Fruit fly (Drosophila melanogaster) whole organism, prepupa: ENCODE data around the gene CG9029.

Experiments used
- Blimp-1 ChIP-seq: fragments of 200-800 bp; sonication (Bioruptor generic); optimal IDR thresholded peaks from 3 replicates; lab custom pipeline; 2017; ENCODE audit warnings: missing biosample characterization, missing genetic modification characterization, mild to moderate bottlenecking, moderate library complexity, missing genetic modification reagents
- CG10631 ChIP-seq: fragments of 200-800 bp; sonication (Bioruptor generic); optimal IDR thresholded peaks from 2 replicates; lab custom pipeline; 2016; ENCODE audit warnings: missing biosample characterization, missing genetic modification characterization
- CG10669 ChIP-seq: fragments of 200-800 bp; sonication (Bioruptor generic); optimal IDR thresholded peaks from 3 replicates; lab custom pipeline; 2018; ENCODE audit warnings: missing biosample characterization, mild to moderate bottlenecking, missing genetic modification characterization, moderate library complexity
- CG11294 ChIP-seq: fragments of 200-800 bp; sonication (Bioruptor generic); IDR thresholded peaks from 2 replicates; pipeline ENCODE4 v1.3.6; 2022; ENCODE audit warnings: missing biosample characterization, missing genetic modification characterization
- CG11762 ChIP-seq: fragments of 200-800 bp; sonication (Bioruptor generic); optimal IDR thresholded peaks from 3 replicates; lab custom pipeline; 2016; ENCODE audit warnings: missing biosample characterization, missing genetic modification characterization; ENCODE audit not compliant: insufficient read depth
- CG11902 ChIP-seq: fragments of 200-800 bp; sonication (Bioruptor generic); optimal IDR thresholded peaks from 3 replicates; lab custom pipeline; 2016; ENCODE audit warnings: missing biosample characterization, missing genetic modification characterization
- CG15336 ChIP-seq: fragments of 200-800 bp; sonication (Bioruptor generic); IDR thresholded peaks from 2 replicates; pipeline ENCODE4 v1.3.6; 2022; ENCODE audit warnings: missing biosample characterization, missing genetic modification characterization
- CG3032 ChIP-seq: fragments of 200-800 bp; optimal IDR thresholded peaks from 2 replicates; lab custom pipeline; 2019; ENCODE audit warnings: missing biosample characterization, mild to moderate bottlenecking, missing genetic modification characterization, moderate library complexity
- CG32006 ChIP-seq: fragments of 200-800 bp; sonication (Bioruptor generic); optimal IDR thresholded peaks from 3 replicates; lab custom pipeline; 2017; ENCODE audit warnings: missing biosample characterization, mild to moderate bottlenecking, missing genetic modification characterization
- CG34406 ChIP-seq: fragments of 200-800 bp; sonication (Bioruptor generic); optimal IDR thresholded peaks from 3 replicates; lab custom pipeline; 2016; ENCODE audit warnings: missing biosample characterization, missing genetic modification characterization
- CG3919 ChIP-seq: fragments of 200-800 bp; sonication (Bioruptor generic); optimal IDR thresholded peaks from 3 replicates; lab custom pipeline; 2016; ENCODE audit warnings: missing biosample characterization, missing genetic modification characterization
- CG4318 ChIP-seq: fragments of 200-800 bp; sonication (Bioruptor generic); optimal IDR thresholded peaks from 3 replicates; lab custom pipeline; 2017; ENCODE audit warnings: missing biosample characterization, mild to moderate bottlenecking, missing genetic modification characterization
- CG6276 ChIP-seq: fragments of 200-800 bp; sonication (Bioruptor generic); optimal IDR thresholded peaks from 2 replicates; lab custom pipeline; 2017; ENCODE audit warnings: missing biosample characterization, mild to moderate bottlenecking, missing genetic modification characterization
- CG6792 ChIP-seq: fragments of 200-800 bp; sonication (Bioruptor generic); optimal IDR thresholded peaks from 3 replicates; lab custom pipeline; 2016; ENCODE audit warnings: missing biosample characterization, missing genetic modification characterization
- CG6808 ChIP-seq: fragments of 200-800 bp; sonication (Bioruptor generic); optimal IDR thresholded peaks from 3 replicates; lab custom pipeline; 2017; ENCODE audit warnings: missing biosample characterization, missing genetic modification characterization, mild to moderate bottlenecking, moderate library complexity, missing genetic modification reagents
- CG6854 ChIP-seq: fragments of 200-800 bp; sonication (Bioruptor generic); optimal IDR thresholded peaks from 2 replicates; lab custom pipeline; 2017; ENCODE audit warnings: missing biosample characterization, mild to moderate bottlenecking, missing genetic modification characterization
- CG7368 ChIP-seq: fragments of 200-800 bp; sonication (Bioruptor generic); optimal IDR thresholded peaks from 3 replicates; lab custom pipeline; 2016; ENCODE audit warnings: missing biosample characterization, missing genetic modification characterization
- CG8119 ChIP-seq: fragments of 200-800 bp; sonication (Bioruptor generic); IDR thresholded peaks from 3 replicates; pipeline ENCODE4 v1.3.6; 2022; ENCODE audit warnings: missing biosample characterization, missing genetic modification characterization
- Eip75B ChIP-seq: fragments of 200-800 bp; sonication (Bioruptor generic); optimal IDR thresholded peaks from 3 replicates; lab custom pipeline; 2016; ENCODE audit warnings: missing biosample characterization, missing genetic modification characterization
- Eip78C ChIP-seq: fragments of 200-800 bp; sonication (Bioruptor generic); peaks from one replicate; lab custom pipeline; 2016; ENCODE audit warnings: missing biosample characterization, missing genetic modification characterization
- Eip93F ChIP-seq: fragments of 200-800 bp; sonication (Bioruptor generic); optimal IDR thresholded peaks from 2 replicates; lab custom pipeline; 2016; ENCODE audit warnings: missing biosample characterization, mild to moderate bottlenecking, missing genetic modification characterization
- Ets96B ChIP-seq: fragments of 200-800 bp; optimal IDR thresholded peaks from 2 replicates; lab custom pipeline; 2019; ENCODE audit warnings: missing biosample characterization, mild to moderate bottlenecking, missing genetic modification characterization, moderate library complexity
- Hr38 ChIP-seq: sonication (Bioruptor generic); optimal IDR thresholded peaks from 2 replicates; lab custom pipeline; 2016; ENCODE audit warnings: missing biosample characterization, missing genetic modification characterization
- Hr39 ChIP-seq: fragments of 200-800 bp; sonication (Bioruptor generic); optimal IDR thresholded peaks from 2 replicates; lab custom pipeline; 2016; ENCODE audit warnings: missing biosample characterization, missing genetic modification characterization
- Hr4 ChIP-seq: fragments of 200-800 bp; sonication (Bioruptor generic); optimal IDR thresholded peaks from 3 replicates; lab custom pipeline; 2016; ENCODE audit warnings: missing biosample characterization, missing genetic modification characterization
- Lpt ChIP-seq: fragments of 200-800 bp; sonication (Bioruptor generic); optimal IDR thresholded peaks from 3 replicates; lab custom pipeline; 2016; ENCODE audit warnings: missing biosample characterization, missing genetic modification characterization
- Sox102F ChIP-seq: fragments of 200-800 bp; sonication (Bioruptor generic); optimal IDR thresholded peaks from 2 replicates; lab custom pipeline; 2016; ENCODE audit warnings: missing biosample characterization, mild to moderate bottlenecking, missing genetic modification characterization
- Sox14 ChIP-seq: fragments of 200-800 bp; sonication (Bioruptor generic); optimal IDR thresholded peaks from 3 replicates; lab custom pipeline; 2016; ENCODE audit warnings: missing biosample characterization, missing genetic modification characterization
- achi ChIP-seq: fragments of 200-800 bp; sonication (Bioruptor generic); optimal IDR thresholded peaks from 3 replicates; lab custom pipeline; 2016; ENCODE audit warnings: missing biosample characterization, missing genetic modification characterization
- esn ChIP-seq: fragments of 200-800 bp; sonication (Bioruptor generic); optimal IDR thresholded peaks from 2 replicates; lab custom pipeline; 2016; ENCODE audit warnings: missing biosample characterization, mild to moderate bottlenecking, missing genetic modification characterization, moderate library complexity
- fkh ChIP-seq: fragments of 200-800 bp; sonication (Bioruptor generic); optimal IDR thresholded peaks from 3 replicates; lab custom pipeline; 2017; ENCODE audit warnings: missing biosample characterization, mild to moderate bottlenecking, missing genetic modification characterization, moderate library complexity
- net ChIP-seq: fragments of 200-800 bp; sonication (Bioruptor generic); optimal IDR thresholded peaks from 3 replicates; lab custom pipeline; 2016; ENCODE audit warnings: missing biosample characterization, missing genetic modification characterization
- pdm3 ChIP-seq: fragments of 200-800 bp; sonication (Bioruptor generic); optimal IDR thresholded peaks from 3 replicates; lab custom pipeline; 2016; ENCODE audit warnings: missing biosample characterization, missing genetic modification characterization
- salr ChIP-seq, 2 experiments: fragments of 200-800 bp; sonication (Bioruptor generic); optimal IDR thresholded peaks; 3 replicates each; lab custom pipeline; 2016 to 2018; ENCODE audit warnings: missing biosample characterization in 2 of 2, missing genetic modification characterization in 2 of 2, mild to moderate bottlenecking in 1 of 2
- svp ChIP-seq: fragments of 200-800 bp; sonication (Bioruptor generic); peaks from one replicate; lab custom pipeline; 2016; ENCODE audit warnings: missing biosample characterization, missing genetic modification characterization
- topi ChIP-seq: fragments of 200-800 bp; sonication (Bioruptor generic); optimal IDR thresholded peaks from 3 replicates; lab custom pipeline; 2016; ENCODE audit warnings: missing biosample characterization, missing genetic modification characterization

Gene CG9029

DNA sequence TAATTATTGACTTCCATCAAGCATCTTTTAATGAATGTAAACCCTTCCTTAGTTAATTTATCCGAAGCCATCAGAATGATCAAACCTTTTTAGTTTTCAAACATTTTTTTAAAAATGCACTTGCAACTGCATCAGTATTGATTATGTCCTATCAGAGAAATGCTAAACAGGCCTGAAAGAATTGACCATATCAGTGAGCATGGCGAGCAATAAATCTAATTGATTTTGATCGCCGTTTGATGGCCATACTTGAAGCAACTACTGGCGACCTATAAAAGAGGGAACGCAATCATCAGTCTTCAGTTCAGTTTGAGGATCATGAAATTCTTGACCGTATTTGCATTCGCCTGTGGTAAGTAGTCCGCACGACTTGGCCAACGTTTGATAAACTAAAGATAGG, at the start of gene CG9029:
Gene CG9029 (plus strand): TSS at position 301 of the 400 bp plus-strand sequence.
- TF ChIP-seq esn: no peak
- no peak for TF ChIP-seq CG6808 (GFP tag; lab: Kevin White, UChicago)
- no peak for TF ChIP-seq Hr4 (GFP tag; lab: Kevin White, UChicago)
- no peak for TF ChIP-seq CG10669 (GFP tag; lab: Kevin White, UChicago)
- TF ChIP-seq Eip75B (GFP tag; lab: Kevin White, UChicago): no peak
- no peak for TF ChIP-seq CG15336 (GFP tag; lab: Robert Waterston, UW)
- no peak for TF ChIP-seq Lpt (GFP tag; lab: Kevin White, UChicago)
- TF ChIP-seq CG6276 (GFP tag; lab: Kevin White, UChicago): no peak
- no peak for TF ChIP-seq Blimp-1 (GFP tag; lab: Kevin White, UChicago)
- TF ChIP-seq CG3032 (tag; lab: Kevin White, UChicago): no peak
- TF ChIP-seq svp (GFP tag; lab: Kevin White, UChicago): no peak
- TF ChIP-seq, all 60 proteins: peak for 0

DNA sequence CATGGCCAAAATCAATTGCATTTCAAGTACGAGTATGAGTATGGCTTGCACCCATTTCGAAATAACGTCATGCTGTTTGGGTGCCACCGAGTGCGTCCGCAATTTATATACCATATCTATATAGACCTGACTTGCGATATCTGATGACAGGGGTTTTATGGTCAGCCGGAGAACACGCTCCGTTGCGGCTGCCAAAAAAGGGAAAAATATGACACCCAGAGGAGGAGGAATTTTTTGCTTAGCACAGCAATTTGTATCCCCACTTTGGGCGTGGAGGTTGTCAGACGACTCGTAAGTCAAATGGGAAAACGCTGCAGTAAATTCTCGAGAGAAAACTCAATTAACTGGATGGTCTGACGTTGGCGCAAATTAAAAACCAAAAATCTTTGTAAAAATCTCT, 29.0 kb upstream of the CG9029 start:
- TF ChIP-seq Eip93F (GFP tag; lab: Kevin White, UChicago): no peak
- no peak for TF ChIP-seq salr (GFP tag; optimal IDR thresholded peaks at IDR 0.05; lab: Kevin White, UChicago)
- no peak for TF ChIP-seq CG4318 (GFP tag; lab: Kevin White, UChicago)
- no peak for TF ChIP-seq CG32006 (GFP tag; lab: Kevin White, UChicago)
- TF ChIP-seq CG7368 (GFP tag; lab: Kevin White, UChicago): no peak
- TF ChIP-seq CG6854 (GFP tag; lab: Kevin White, UChicago): no peak
- no peak for TF ChIP-seq CG11294 (GFP tag; lab: Robert Waterston, UW)

dm6 chr2L:5866791-5867190, 19.0 kb upstream of the CG9029 start:
- TF ChIP-seq CG6276 (GFP tag; lab: Kevin White, UChicago): no peak
- no peak for TF ChIP-seq CG7368 (GFP tag; lab: Kevin White, UChicago)
- TF ChIP-seq Eip78C (GFP tag; lab: Kevin White, UChicago): peak; percentile 37
- no peak for TF ChIP-seq Hr38 (GFP tag; lab: Kevin White, UChicago)
- TF ChIP-seq CG11902 (GFP tag; lab: Kevin White, UChicago): no peak
- peak; percentile 3 for TF ChIP-seq CG3919
- no peak for TF ChIP-seq fkh
- peak; percentile 24 for TF ChIP-seq achi (GFP tag; lab: Kevin White, UChicago)

DNA sequence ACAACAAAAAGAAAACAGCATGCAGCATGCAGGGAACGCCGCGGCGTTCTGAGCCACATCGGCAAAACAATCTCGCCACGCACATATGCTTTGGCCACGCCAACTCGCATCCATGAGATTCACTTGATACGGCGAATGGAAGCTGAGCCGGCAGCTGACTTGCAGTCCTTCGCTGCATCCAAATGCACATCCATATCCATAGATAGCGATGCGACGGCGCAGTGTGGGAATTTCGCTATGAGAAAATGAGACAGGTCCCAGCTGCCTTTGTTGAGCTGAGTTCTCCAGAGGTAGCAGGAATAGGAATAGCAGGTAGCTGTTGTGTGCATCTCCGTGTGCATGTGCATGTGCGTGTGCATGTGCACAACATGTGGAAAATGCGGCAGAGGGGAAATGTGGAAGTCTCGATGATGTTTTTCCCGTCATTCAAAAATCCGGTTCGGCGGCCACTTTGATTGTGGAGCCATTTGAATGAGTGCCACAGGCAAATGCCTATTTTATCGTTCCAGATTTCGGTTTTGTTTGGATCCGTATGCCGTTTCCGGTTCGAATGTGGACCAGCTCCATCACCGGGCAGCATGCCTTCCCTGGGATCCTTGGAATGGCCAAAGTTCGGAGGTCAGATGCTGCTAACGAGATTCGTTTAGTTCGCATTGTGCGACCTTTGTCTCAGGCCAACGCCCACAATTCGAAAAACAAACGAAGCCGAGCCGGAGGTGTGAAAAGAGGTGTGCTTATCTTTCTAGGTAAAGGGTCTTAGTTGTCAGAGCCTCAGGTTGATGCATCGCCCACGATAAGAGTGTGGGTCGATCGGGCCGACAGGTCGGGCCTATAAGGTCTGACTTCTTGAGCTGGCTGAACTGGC, 14.7 kb upstream of the CG9029 start:
- TF ChIP-seq Hr39: no peak
- TF ChIP-seq CG10631 (GFP tag; lab: Kevin White, UChicago): no peak
- no peak for TF ChIP-seq Blimp-1 (GFP tag; lab: Kevin White, UChicago)
- no peak for TF ChIP-seq CG11762 (GFP tag; lab: Kevin White, UChicago)
- no peak for TF ChIP-seq net (GFP tag; lab: Kevin White, UChicago)
- TF ChIP-seq CG6792: no peak
- no peak for TF ChIP-seq CG8119 (GFP tag; lab: Robert Waterston, UW)
- no peak for TF ChIP-seq topi (GFP tag; lab: Kevin White, UChicago)
- TF ChIP-seq Hr4 (GFP tag; lab: Kevin White, UChicago): no peak
- TF ChIP-seq salr (GFP tag; optimal IDR thresholded peaks at IDR 0.05; lab: Kevin White, UChicago): no peak
- TF ChIP-seq pdm3 (GFP tag; lab: Kevin White, UChicago): no peak
- TF ChIP-seq Sox102F: no peak
- TF ChIP-seq Sox14 (GFP tag; lab: Kevin White, UChicago): no peak
- no peak for TF ChIP-seq Ets96B (tag; lab: Kevin White, UChicago)
- no peak for TF ChIP-seq CG6808 (GFP tag; lab: Kevin White, UChicago)
- TF ChIP-seq CG34406 (GFP tag; lab: Kevin White, UChicago): no peak
- no peak for TF ChIP-seq esn
